Fruit fly (Drosophila melanogaster): ENCODE measurements around the gene CG34302.

CG34302 gene

dm6 chr3R:9869954-9870353 is 46.3 kb upstream of the CG34302 start:
- TF ChIP-seq CG31365 (tag; optimal IDR thresholded peaks at IDR 0.05) (peak; percentile 46), jigr1 (GFP tag; IDR thresholded peaks at IDR 0.05) (no peak), da (GFP tag; optimal IDR thresholded peaks at IDR 0.05) (peak; percentile 21), dpn (GFP tag; optimal IDR thresholded peaks at IDR 0.05) (no peak), E2f2 (GFP tag; IDR thresholded peaks at IDR 0.05) (no peak), Hand (GFP tag; optimal IDR thresholded peaks at IDR 0.05) (no peak), CG15269 (tag; optimal IDR thresholded peaks at IDR 0.05) (no peak), HLH4C (GFP tag; IDR thresholded peaks at IDR 0.05; ENCODE audit: partially characterized antibody) (no peak), ken (GFP tag; IDR thresholded peaks at IDR 0.05) (no peak), ro (GFP tag; IDR thresholded peaks at IDR 0.05) (no peak), seq (GFP tag; IDR thresholded peaks at IDR 0.05) (no peak), al (GFP tag; IDR thresholded peaks at IDR 0.05) (no peak), CG17802 (tag; optimal IDR thresholded peaks at IDR 0.05) (no peak), Opbp (GFP tag; IDR thresholded peaks at IDR 0.05; ENCODE audit: partially characterized antibody) (no peak), pan (optimal IDR thresholded peaks at IDR 0.05) (no peak), pan (GFP tag; optimal IDR thresholded peaks at IDR 0.05 in 1 of 2, IDR thresholded peaks at IDR 0.05 in 1 of 2) (no peak), CG11723 (GFP tag; optimal IDR thresholded peaks at IDR 0.05) (peak; percentile 70), Ets97D (GFP tag; optimal IDR thresholded peaks at IDR 0.05) (no peak), ase (GFP tag; IDR thresholded peaks at IDR 0.05) (no peak; the same call in 2 of the 3 replicates), Spps (tag; optimal IDR thresholded peaks at IDR 0.05) (peak; percentile 55), wor (GFP tag; IDR thresholded peaks at IDR 0.05) (no peak), CG17829 (tag; optimal IDR thresholded peaks at IDR 0.05) (no peak), CG3163 (GFP tag; optimal IDR thresholded peaks at IDR 0.05) (peak; percentile 11), CHES-1-like (GFP tag; optimal IDR thresholded peaks at IDR 0.05) (peak; percentile 52), vfl (GFP tag; optimal IDR thresholded peaks at IDR 0.05) (no peak), CG42726 (GFP tag; IDR thresholded peaks at IDR 0.05; ENCODE audit: partially characterized antibody) (no peak), CG7357 (GFP tag; IDR thresholded peaks at IDR 0.05) (no peak), CG15601 (tag; optimal IDR thresholded peaks at IDR 0.05) (peak; percentile 69), CG10654 (GFP tag; optimal IDR thresholded peaks at IDR 0.05) (peak; percentile 19), h (optimal IDR thresholded peaks at IDR 0.05) (no peak), Dip3 (GFP tag; optimal IDR thresholded peaks at IDR 0.05) (no peak), CG8359 (GFP tag; optimal IDR thresholded peaks at IDR 0.05; ENCODE audit: borderline replicate concordance) (peak; percentile 62), Dp (GFP tag; optimal IDR thresholded peaks at IDR 0.05) (no peak), trh (GFP tag; optimal IDR thresholded peaks at IDR 0.05) (no peak), CG7786 (GFP tag; optimal IDR thresholded peaks at IDR 0.05) (no peak), schlank (tag; optimal IDR thresholded peaks at IDR 0.05) (no peak), CG4820 (GFP tag; optimal IDR thresholded peaks at IDR 0.05) (no peak), CG4404 (GFP tag; IDR thresholded peaks at IDR 0.05) (no peak), CG32767 (GFP tag; IDR thresholded peaks at IDR 0.05) (no peak), ssp (GFP tag; IDR thresholded peaks at IDR 0.05) (no peak), tll (GFP tag; optimal IDR thresholded peaks at IDR 0.05) (no peak), dm (GFP tag; optimal IDR thresholded peaks at IDR 0.05) (no peak), btn (GFP tag; optimal IDR thresholded peaks at IDR 0.05) (peak; percentile 43), MESR4 (GFP tag; optimal IDR thresholded peaks at IDR 0.05) (peak; percentile 19), chif (GFP tag; optimal IDR thresholded peaks at IDR 0.05) (peak; percentile 51 to 58), E2f1 (GFP tag; IDR thresholded peaks at IDR 0.05) (peak; percentile 32; the same call in 1 of the 2 replicates), gsb (GFP tag; IDR thresholded peaks at IDR 0.05) (no peak), CG8089 (GFP tag; optimal IDR thresholded peaks at IDR 0.05) (peak; percentile 54), oc (tag; optimal IDR thresholded peaks at IDR 0.05) (peak; percentile 43), Fer3 (tag; optimal IDR thresholded peaks at IDR 0.05) (no peak), CG4617 (GFP tag; optimal IDR thresholded peaks at IDR 0.05; ENCODE audit: borderline replicate concordance) (no peak), CG13775 (GFP tag; optimal IDR thresholded peaks at IDR 0.05) (no peak)

All from whole organism, embryonic.